Fruit fly (Drosophila melanogaster): ENCODE data around the gene CG4297.

- no peak for TF ChIP-seq EcR (GFP tag; optimal IDR thresholded peaks at IDR 0.05)
- TF ChIP-seq psq (optimal IDR thresholded peaks at IDR 0.05), result no peak
- no peak for TF ChIP-seq CG8478 (optimal IDR thresholded peaks at IDR 0.05)
Measured at dm6 chr2L:506443-506842, 34.4 kb upstream of the CG4297 start.
